Worm (Caenorhabditis elegans) whole organism, late embryonic: ENCODE results near the gene cbs-1.

Experiments used
- ama-1 ChIP-seq: fragments of 150-350 bp; optimal IDR thresholded peaks from 2 replicates; lab custom pipeline; 2014
- dmd-4 ChIP-seq: sonication (generic microtip); optimal IDR thresholded peaks from 2 replicates; lab custom pipeline; 2016; ENCODE audit warnings: borderline replicate concordance, missing genetic modification characterization, missing compliant biosample characterization
- ets-4 ChIP-seq: sonication (generic microtip); optimal IDR thresholded peaks from 2 replicates; lab custom pipeline; 2016; ENCODE audit warnings: missing genetic modification characterization, missing compliant biosample characterization
- fkh-10 ChIP-seq: fragments of 150-350 bp; optimal IDR thresholded peaks from 2 replicates; lab custom pipeline; 2014; ENCODE audit warnings: missing biosample characterization, missing genetic modification reagents, missing genetic modification characterization
- lin-11 ChIP-seq: fragments of 200-800 bp; sonication (Bioruptor generic); optimal IDR thresholded peaks from 2 replicates; lab custom pipeline; 2018; ENCODE audit warnings: mild to moderate bottlenecking, missing genetic modification characterization, missing compliant biosample characterization
- odd-2 ChIP-seq: sonication (generic microtip); optimal IDR thresholded peaks from 2 replicates; lab custom pipeline; 2017; ENCODE audit warnings: antibody characterized with exemption, mild to moderate bottlenecking, missing genetic modification characterization, missing compliant biosample characterization
- pha-2 ChIP-seq: sonication (generic microtip); optimal IDR thresholded peaks from 2 replicates; lab custom pipeline; 2017; ENCODE audit warnings: mild to moderate bottlenecking, missing genetic modification characterization, missing compliant biosample characterization
- pha-4 ChIP-seq: fragments of 150-350 bp; optimal IDR thresholded peaks from 2 replicates; lab custom pipeline; 2018; ENCODE audit warnings: missing biosample characterization, missing genetic modification reagents, missing genetic modification characterization
- ttx-3 ChIP-seq: sonication (generic microtip); optimal IDR thresholded peaks from 2 replicates; lab custom pipeline; 2016; ENCODE audit warnings: missing genetic modification reagents, missing genetic modification characterization, missing compliant biosample characterization
- unc-42 ChIP-seq: sonication (generic microtip); optimal IDR thresholded peaks from 2 replicates; lab custom pipeline; 2016; ENCODE audit warnings: missing genotype, missing genetic modification characterization, missing compliant biosample characterization
- unc-86 ChIP-seq: sonication (generic microtip); optimal IDR thresholded peaks from 2 replicates; lab custom pipeline; 2016; ENCODE audit warnings: missing genetic modification characterization, missing compliant biosample characterization
- ztf-16 ChIP-seq: sonication (generic microtip); optimal IDR thresholded peaks from 2 replicates; lab custom pipeline; 2017; ENCODE audit warnings: missing genetic modification characterization, missing compliant biosample characterization

- TF ChIP-seq unc-86 (tag; lab: Kevin White, UChicago), result no peak
- no peak for TF ChIP-seq dmd-4 (tag; lab: Kevin White, UChicago)
- no peak for TF ChIP-seq ets-4 (tag; lab: Kevin White, UChicago)
- no peak for TF ChIP-seq ztf-16 (tag; lab: Kevin White, UChicago)
- TF ChIP-seq fkh-10 (GFP tag; lab: Kevin White, UChicago), result no peak
- TF ChIP-seq lin-11, result no peak
- no peak for TF ChIP-seq ttx-3 (tag; lab: Kevin White, UChicago)
- TF ChIP-seq pha-4, result no peak
- no peak for TF ChIP-seq ama-1 (lab: Kevin White, UChicago)
- no peak for TF ChIP-seq pha-2 (tag; lab: Kevin White, UChicago)
- no peak for TF ChIP-seq unc-42 (tag; lab: Kevin White, UChicago)
- no peak for TF ChIP-seq odd-2
Observed at ce11 chrX:10092864-10093263, 38.8 kb downstream of the cbs-1 start, which contains the start of gene flp-3.
